Worm (Caenorhabditis elegans): ENCODE data around the gene C29F9.9.

DNA sequence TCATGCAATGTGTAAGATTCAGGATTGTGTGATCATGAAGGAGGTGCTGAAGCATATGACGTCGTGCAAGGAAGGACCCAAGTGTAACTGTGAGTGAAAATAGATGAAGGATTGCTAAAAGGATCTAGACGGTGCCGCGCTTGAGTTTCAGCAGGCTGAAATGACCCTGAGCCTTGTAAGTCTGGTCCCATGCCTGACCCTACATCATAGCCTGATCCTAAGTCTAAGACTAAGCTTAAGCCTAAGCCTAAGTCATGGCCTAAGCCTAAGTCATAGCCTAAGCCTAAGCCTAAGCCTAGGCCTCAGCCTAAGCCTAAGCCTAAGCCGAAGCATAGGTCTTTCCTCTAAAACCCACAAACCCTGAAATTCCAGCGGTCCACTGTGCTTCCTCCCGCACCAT lies 19.1 kb upstream of the C29F9.9 start:
- TF ChIP-seq snpc-1.2 (GFP tag; IDR thresholded peaks at IDR 0.05) (no peak), dve-1 (tag; optimal IDR thresholded peaks at IDR 0.05; ENCODE audit: insufficient read depth) (no peak), ZK546.5 (tag; optimal IDR thresholded peaks at IDR 0.05) (no peak), nhr-11 (tag; optimal IDR thresholded peaks at IDR 0.05) (no peak), ztf-11 (tag; optimal IDR thresholded peaks at IDR 0.05) (no peak), unc-62 (GFP tag; optimal IDR thresholded peaks at IDR 0.05 in 1 of 2) (no peak), unc-62 (tag; optimal IDR thresholded peaks at IDR 0.05) (no peak), dpl-1 (GFP tag; optimal IDR thresholded peaks at IDR 0.05) (no peak), zfp-2 (tag; optimal IDR thresholded peaks at IDR 0.05) (no peak), mdl-1 (tag; optimal IDR thresholded peaks at IDR 0.05) (no peak), ceh-82 (tag; optimal IDR thresholded peaks at IDR 0.05) (no peak)

All from whole organism, L4 larva.